Worm (Caenorhabditis elegans) whole organism, L4/young adult: ENCODE measurements around the gene srx-51.

Source experiments
- W03F9.2 ChIP-seq: fragments of 150-350 bp; optimal IDR thresholded peaks from 2 replicates; lab custom pipeline; 2014; ENCODE audit warnings: missing biosample characterization, missing genetic modification characterization
- dao-5 ChIP-seq: sonication (generic microtip); optimal IDR thresholded peaks from 2 replicates; lab custom pipeline; 2016; ENCODE audit warnings: missing genotype, missing genetic modification characterization, moderate library complexity, missing compliant biosample characterization
- him-1 ChIP-seq: sonication (generic microtip); optimal IDR thresholded peaks from 2 replicates; lab custom pipeline; 2016; ENCODE audit warnings: missing genotype, missing genetic modification reagents, missing genetic modification characterization, missing compliant biosample characterization

DNA sequence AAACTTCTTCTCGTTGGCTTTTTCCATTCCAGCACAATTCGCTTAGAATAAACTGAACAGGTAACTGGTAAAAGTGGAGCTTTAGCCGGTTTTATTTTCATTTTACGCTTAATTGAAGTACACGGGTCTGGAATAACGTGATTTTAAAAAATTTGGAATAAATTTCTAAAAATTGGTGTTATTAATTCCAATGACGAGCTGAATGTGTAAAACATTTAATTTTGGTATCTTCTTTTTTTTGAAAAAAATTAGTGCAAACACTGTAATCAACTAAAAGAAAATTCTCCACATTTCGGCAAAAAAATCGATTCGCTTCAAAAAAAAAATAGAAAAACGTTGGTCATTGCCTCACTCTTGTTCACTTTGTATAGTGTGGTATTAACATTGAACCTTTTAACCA lies 9.4 kb upstream of the srx-51 start, which contains the start of gene T10H4.4:
- TF ChIP-seq dao-5 = no peak
- TF ChIP-seq him-1 (tag; lab: Kevin White, UChicago) = no peak
- TF ChIP-seq W03F9.2 (tag; lab: Kevin White, UChicago) = no peak
